Fruit fly (Drosophila melanogaster) Kc167 (cell line): ENCODE results near the gene CG31041.

ENCODE experiments used
- Myc ChIP-seq: fragments of >200 bp; optimal IDR thresholded peaks from 2 replicates; lab custom pipeline; 2017; ENCODE audit warnings: missing external identifiers
- Sin3A ChIP-seq: fragments of >200 bp; optimal IDR thresholded peaks from 2 replicates; lab custom pipeline; 2018; ENCODE audit warnings: missing external identifiers
- h ChIP-seq: fragments of >200 bp; optimal IDR thresholded peaks from 3 replicates; lab custom pipeline; 2018; ENCODE audit warnings: missing external identifiers
- insv ChIP-seq: fragments of >200 bp; optimal IDR thresholded peaks from 3 replicates; lab custom pipeline; 2018; ENCODE audit warnings: missing external identifiers
- psq ChIP-seq: fragments of >200 bp; optimal IDR thresholded peaks from 2 replicates; lab custom pipeline; 2017; ENCODE audit warnings: missing external identifiers
- ttk ChIP-seq: sonication (Bioruptor generic); optimal IDR thresholded peaks from 2 replicates; lab custom pipeline; 2017; ENCODE audit warnings: missing external identifiers

CG31041 gene

dm6 chr3R:29588004-29588403, 2.7 kb downstream of the CG31041 start, which contains the start of gene CG7567:
TSS of gene CG7567 (minus strand) at chr3R:29588104.
- TF ChIP-seq h (lab: Kevin White, UChicago): no peak
- no peak for TF ChIP-seq psq (lab: Kevin White, UChicago)
- no peak for TF ChIP-seq ttk (lab: Kevin White, UChicago)
- TF ChIP-seq Myc (lab: Kevin White, UChicago): no peak
- TF ChIP-seq insv (lab: Kevin White, UChicago): no peak
- TF ChIP-seq Sin3A (lab: Kevin White, UChicago): no peak

dm6 chr3R:29586743-29587142, 4.0 kb downstream of the CG31041 start:
- TF ChIP-seq Myc (lab: Kevin White, UChicago): no peak
- no peak for TF ChIP-seq Sin3A (lab: Kevin White, UChicago)
- TF ChIP-seq h (lab: Kevin White, UChicago): no peak
- no peak for TF ChIP-seq ttk (lab: Kevin White, UChicago)
- no peak for TF ChIP-seq psq (lab: Kevin White, UChicago)
- no peak for TF ChIP-seq insv (lab: Kevin White, UChicago)

- no peak for TF ChIP-seq insv (lab: Kevin White, UChicago)
- no peak for TF ChIP-seq Myc (lab: Kevin White, UChicago)
- no peak for TF ChIP-seq Sin3A (lab: Kevin White, UChicago)
- no peak for TF ChIP-seq psq (lab: Kevin White, UChicago)
- no peak for TF ChIP-seq h (lab: Kevin White, UChicago)
- TF ChIP-seq ttk (lab: Kevin White, UChicago): no peak
Measured at dm6 chr3R:29585015-29585701, 5.5 kb downstream of the CG31041 start.

- TF ChIP-seq Sin3A (lab: Kevin White, UChicago): no peak
Measured at dm6 chr3R:29584266-29584665, 6.4 kb downstream of the CG31041 start.

- TF ChIP-seq Sin3A (lab: Kevin White, UChicago): no peak
- no peak for TF ChIP-seq insv (lab: Kevin White, UChicago)
- no peak for TF ChIP-seq psq (lab: Kevin White, UChicago)
- TF ChIP-seq ttk (lab: Kevin White, UChicago): no peak
- TF ChIP-seq Myc (lab: Kevin White, UChicago): no peak
- no peak for TF ChIP-seq h (lab: Kevin White, UChicago)
Measured at dm6 chr3R:29583299-29583698, 7.4 kb downstream of the CG31041 start.

- TF ChIP-seq insv (lab: Kevin White, UChicago) (no peak), ttk (lab: Kevin White, UChicago) (no peak)
Measured at dm6 chr3R:29581420-29581819, 9.3 kb downstream of the CG31041 start.

dm6 chr3R:29576009-29576408, 14.7 kb downstream of the CG31041 start:
- TF ChIP-seq Sin3A (lab: Kevin White, UChicago) (no peak), ttk (lab: Kevin White, UChicago) (no peak), h (lab: Kevin White, UChicago) (no peak), psq (lab: Kevin White, UChicago) (no peak), insv (lab: Kevin White, UChicago) (no peak), Myc (lab: Kevin White, UChicago) (no peak)

dm6 chr3R:29572040-29572648, 18.6 kb downstream of the CG31041 start:
- no peak for TF ChIP-seq ttk (lab: Kevin White, UChicago)

dm6 chr3R:29570239-29570814, 20.4 kb downstream of the CG31041 start:
- TF ChIP-seq Sin3A (lab: Kevin White, UChicago) (no peak), Myc (lab: Kevin White, UChicago) (no peak), ttk (lab: Kevin White, UChicago) (no peak), h (lab: Kevin White, UChicago) (no peak), psq (lab: Kevin White, UChicago) (no peak), insv (lab: Kevin White, UChicago) (no peak)

- TF ChIP-seq Myc (lab: Kevin White, UChicago) (no peak), Sin3A (lab: Kevin White, UChicago) (no peak), psq (lab: Kevin White, UChicago) (no peak), insv (lab: Kevin White, UChicago) (no peak), h (lab: Kevin White, UChicago) (no peak), ttk (lab: Kevin White, UChicago) (no peak)
Measured at dm6 chr3R:29566997-29567670, 23.6 kb downstream of the CG31041 start.

- TF ChIP-seq Myc (lab: Kevin White, UChicago) (no peak), ttk (lab: Kevin White, UChicago) (no peak), insv (lab: Kevin White, UChicago) (no peak), Sin3A (lab: Kevin White, UChicago) (no peak), h (lab: Kevin White, UChicago) (no peak)
Measured at dm6 chr3R:29565744-29566143, 25.0 kb downstream of the CG31041 start.
